Worm (Caenorhabditis elegans): ENCODE data around the gene sru-18.
"Not testable (repeated sequence)": the region's sequence is repeated elsewhere in the genome, so short reads cannot be mapped to it uniquely, and the experiment has no call there.

Gene sru-18

DNA sequence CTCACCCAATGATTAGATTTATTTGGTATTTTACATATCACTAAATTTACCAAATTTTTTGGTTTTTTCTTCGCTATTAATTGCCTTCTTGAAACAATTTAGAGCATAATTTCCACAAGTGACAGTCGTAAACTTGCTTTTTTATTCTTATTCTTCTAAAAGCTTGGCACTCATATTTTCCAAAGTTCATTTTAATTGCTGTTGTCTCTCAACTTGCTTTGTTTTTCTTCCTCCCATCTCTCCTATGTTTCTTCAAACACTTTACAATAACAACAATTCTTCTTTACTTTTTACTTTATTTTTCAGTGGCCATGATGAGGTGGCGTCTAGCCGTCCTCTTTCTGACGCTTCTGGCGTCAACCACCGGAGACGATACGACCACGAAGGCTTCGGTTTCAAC is 33.7 kb upstream of the sru-18 start, which contains the start of gene igdb-2:
Gene igdb-2 (plus strand): TSS at position 301 of the 400 bp plus-strand sequence.
- no peak for TF ChIP-seq nfyb-1 (GFP tag; IDR thresholded peaks at IDR 0.05)
- no peak for TF ChIP-seq madf-6 (GFP tag; IDR thresholded peaks at IDR 0.05)
- TF ChIP-seq snpc-1.3 (tag; optimal IDR thresholded peaks at IDR 0.05; ENCODE audit: insufficient read depth) = no peak
- TF ChIP-seq efl-1 (GFP tag; optimal IDR thresholded peaks at IDR 0.05) = no peak
- TF ChIP-seq cebp-1 (GFP tag; IDR thresholded peaks at IDR 0.05) = no peak
- TF ChIP-seq cebp-1 (tag; optimal IDR thresholded peaks at IDR 0.05) = no peak
- TF ChIP-seq sdz-38 (tag; optimal IDR thresholded peaks at IDR 0.05) = no peak
- no peak for TF ChIP-seq ets-4 (GFP tag; optimal IDR thresholded peaks at IDR 0.05)
- no peak for TF ChIP-seq K11D2.4 (GFP tag; IDR thresholded peaks at IDR 0.05)
- TF ChIP-seq B0019.2 (GFP tag; conservative IDR thresholded peaks at IDR 0.05) = no peak
- TF ChIP-seq nhr-179 (tag; optimal IDR thresholded peaks at IDR 0.05) = no peak
- no peak for TF ChIP-seq attf-5 (GFP tag; optimal IDR thresholded peaks at IDR 0.05)
- TF ChIP-seq nhr-120 (GFP tag; IDR thresholded peaks at IDR 0.05) = no peak
- no peak for TF ChIP-seq die-1 (tag; optimal IDR thresholded peaks at IDR 0.05)
- no peak for TF ChIP-seq aptf-2 (GFP tag; conservative IDR thresholded peaks at IDR 0.05)
- no peak for TF ChIP-seq Y95B8A.8 (GFP tag; IDR thresholded peaks at IDR 0.05)
- TF ChIP-seq mel-28 (tag; optimal IDR thresholded peaks at IDR 0.05; ENCODE audit: borderline replicate concordance) = no peak
- TF ChIP-seq ceh-40 (GFP tag; IDR thresholded peaks at IDR 0.05) = no peak
- no peak for TF ChIP-seq fkh-3 (tag; optimal IDR thresholded peaks at IDR 0.05)

- not testable (repeated sequence) for TF ChIP-seq ZK185.1 (tag; optimal IDR thresholded peaks at IDR 0.05; ENCODE audit: poor library complexity, severe bottlenecking); F22D6.2 (tag; optimal IDR thresholded peaks at IDR 0.05); ceh-40 (GFP tag; IDR thresholded peaks at IDR 0.05)
Measured at ce11 chrIV:12476942-12477341, 25.1 kb upstream of the sru-18 start, which contains the start of gene T04A11.1. Gene T04A11.1, minus strand, starts transcription at chrIV:12477042.

ce11 chrIV:12478711-12479110 is 23.3 kb upstream of the sru-18 start, which contains the start of gene igdb-1:
Gene igdb-1, plus strand, starts transcription at chrIV:12479011.
- TF ChIP-seq gei-17 (GFP tag; optimal IDR thresholded peaks at IDR 0.05); snpc-1.3 (tag; optimal IDR thresholded peaks at IDR 0.05; ENCODE audit: insufficient read depth); ceh-27 (GFP tag; optimal IDR thresholded peaks at IDR 0.05): not testable (repeated sequence)

DNA sequence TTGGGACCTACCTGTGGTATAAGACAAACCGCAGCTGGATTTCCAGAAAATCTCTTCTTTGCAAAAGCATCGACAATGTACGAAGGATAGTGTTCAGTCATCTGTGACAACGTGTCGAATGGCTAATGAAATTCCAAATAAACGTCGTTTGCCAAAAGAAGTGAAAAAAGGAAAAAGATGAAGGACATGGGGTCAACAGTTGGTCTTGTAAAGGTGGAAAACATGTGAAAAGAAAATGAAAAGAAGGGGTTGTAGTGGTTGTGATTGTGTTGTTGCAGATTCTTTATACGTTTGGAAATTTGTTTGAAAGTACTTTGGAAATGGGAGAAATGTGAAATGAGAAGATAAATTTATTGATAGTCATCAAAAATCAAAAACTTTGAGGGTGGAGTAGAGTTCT is 17.6 kb upstream of the sru-18 start, which contains the start of gene T04A11.4:
Gene T04A11.4 (minus strand): TSS at position 101 of the 400 bp plus-strand sequence.
- TF ChIP-seq F23B12.7 (tag; optimal IDR thresholded peaks at IDR 0.05; ENCODE audit: insufficient read depth); B0035.1 (tag; optimal IDR thresholded peaks at IDR 0.05); mxl-1 (tag; optimal IDR thresholded peaks at IDR 0.05): not testable (repeated sequence)

ce11 chrIV:12487194-12487593 is 14.9 kb upstream of the sru-18 start, which contains the start of gene sru-26:
Gene sru-26, plus strand, starts transcription at chrIV:12487494.
- TF ChIP-seq ztf-22 (GFP tag; optimal IDR thresholded peaks at IDR 0.05) (no peak), dpff-1 (tag; optimal IDR thresholded peaks at IDR 0.05) (no peak), snpc-4 (GFP tag; optimal IDR thresholded peaks at IDR 0.05) (no peak), snpc-4 (tag; optimal IDR thresholded peaks at IDR 0.05) (no peak), dpl-1 (GFP tag; optimal IDR thresholded peaks at IDR 0.05) (no peak), nhr-90 (tag; optimal IDR thresholded peaks at IDR 0.05) (no peak), snpc-1.1 (tag; optimal IDR thresholded peaks at IDR 0.05; ENCODE audit: insufficient read depth) (no peak), lin-35 (GFP tag; optimal IDR thresholded peaks at IDR 0.05) (no peak), snpc-3.4 (tag; optimal IDR thresholded peaks at IDR 0.05) (no peak), lsy-27 (tag; optimal IDR thresholded peaks at IDR 0.05; ENCODE audit: borderline replicate concordance, insufficient read depth) (no peak), F52B5.7 (tag; optimal IDR thresholded peaks at IDR 0.05) (no peak), D2030.7 (GFP tag; IDR thresholded peaks at IDR 0.05) (no peak), cebp-2 (GFP tag; IDR thresholded peaks at IDR 0.05) (no peak), T26A5.8 (tag; optimal IDR thresholded peaks at IDR 0.05) (no peak), B0261.1 (tag; optimal IDR thresholded peaks at IDR 0.05) (no peak), ztf-26 (tag; optimal IDR thresholded peaks at IDR 0.05) (no peak), attf-6 (GFP tag; IDR thresholded peaks at IDR 0.05) (no peak), F22D6.2 (tag; optimal IDR thresholded peaks at IDR 0.05) (no peak)
